Fruit fly (Drosophila melanogaster) whole organism: ENCODE results near the gene CG3604.

Experiments used
- CG8478 ChIP-seq: fragments of >200 bp; optimal IDR thresholded peaks from 2 replicates; lab custom pipeline; 2018; ENCODE audit warnings: inconsistent platforms
- Dll ChIP-seq: fragments of >200 bp; optimal IDR thresholded peaks from 2 replicates; lab custom pipeline; 2017
- EcR ChIP-seq, 2 experiments: fragments of >200 bp; optimal IDR thresholded peaks; 2 replicates each; lab custom pipeline; 2017; ENCODE audit warnings: missing biosample characterization in 2 of 2, missing genetic modification characterization in 2 of 2, missing genetic modification reagents in 2 of 2
- pan ChIP-seq: fragments of >200 bp; optimal IDR thresholded peaks from 2 replicates; lab custom pipeline; 2017
- psq ChIP-seq: fragments of >200 bp; optimal IDR thresholded peaks from 2 replicates; lab custom pipeline; 2017
- usp ChIP-seq: fragments of >200 bp; optimal IDR thresholded peaks from 2 replicates; lab custom pipeline; 2017; ENCODE audit warnings: missing biosample characterization, missing genetic modification characterization, mixed read lengths

dm6 chr2L:3675770-3676169, 21.9 kb downstream of the CG3604 start:
- TF ChIP-seq pan (lab: Kevin White, UChicago) = no peak
- no peak for TF ChIP-seq Dll
- no peak for TF ChIP-seq usp (GFP tag; lab: Kevin White, UChicago)
- TF ChIP-seq psq (lab: Kevin White, UChicago) = no peak
- no peak for TF ChIP-seq EcR (GFP tag; optimal IDR thresholded peaks at IDR 0.05; lab: Kevin White, UChicago)
- no peak for TF ChIP-seq CG8478
